Fruit fly (Drosophila melanogaster) whole organism, pupa: ENCODE data around the gene REG.

Experiments used
- CG10348 ChIP-seq: fragments of 200-800 bp; sonication (Bioruptor generic); IDR thresholded peaks from 2 replicates; pipeline ENCODE4 v1.3.6; 2022; ENCODE audit warnings: missing biosample characterization, missing genetic modification characterization
- CG12605 ChIP-seq: fragments of 200-800 bp; sonication (Bioruptor generic); IDR thresholded peaks from 2 replicates; pipeline ENCODE4 v1.3.6; 2022; ENCODE audit warnings: missing biosample characterization, missing genetic modification characterization
- CG13204 ChIP-seq: fragments of 200-800 bp; sonication (Bioruptor generic); optimal IDR thresholded peaks from 2 replicates; lab custom pipeline; 2018; ENCODE audit warnings: missing biosample characterization, mild to moderate bottlenecking, missing genetic modification characterization, moderate library complexity
- CG14655 ChIP-seq: fragments of 200-800 bp; sonication (Bioruptor generic); optimal IDR thresholded peaks from 3 replicates; lab custom pipeline; 2017; ENCODE audit warnings: mild to moderate bottlenecking, missing biosample characterization, missing genetic modification reagents, missing genetic modification characterization
- CG15710 ChIP-seq: fragments of 200-800 bp; sonication (Bioruptor generic); optimal IDR thresholded peaks from 2 replicates; lab custom pipeline; 2018; ENCODE audit warnings: missing biosample characterization, mild to moderate bottlenecking, missing genetic modification characterization, moderate library complexity
- CG17806 ChIP-seq: fragments of 200-800 bp; sonication (Bioruptor generic); optimal IDR thresholded peaks from 2 replicates; lab custom pipeline; 2018; ENCODE audit warnings: missing biosample characterization, mild to moderate bottlenecking, missing genetic modification characterization, moderate library complexity
- CG32121 ChIP-seq: fragments of 200-800 bp; sonication (Bioruptor generic); IDR thresholded peaks from 2 replicates; pipeline ENCODE4 v1.3.6; 2022; ENCODE audit warnings: missing biosample characterization, missing genetic modification characterization
- CG34367 ChIP-seq: fragments of 200-800 bp; sonication (Bioruptor generic); optimal IDR thresholded peaks from 2 replicates; lab custom pipeline; 2018; ENCODE audit warnings: missing biosample characterization, mild to moderate bottlenecking, missing genetic modification characterization
- CG4496 ChIP-seq: fragments of 200-800 bp; sonication (Bioruptor generic); IDR thresholded peaks from 3 replicates; pipeline ENCODE4 v1.3.6; 2022; ENCODE audit warnings: missing biosample characterization, missing genetic modification characterization
- CG8159 ChIP-seq: fragments of 200-800 bp; sonication (Bioruptor generic); optimal IDR thresholded peaks from 3 replicates; lab custom pipeline; 2018; ENCODE audit warnings: missing biosample characterization, mild to moderate bottlenecking, missing genetic modification characterization, moderate library complexity
- CG8301 ChIP-seq: fragments of 200-800 bp; sonication (Bioruptor generic); optimal IDR thresholded peaks from 2 replicates; lab custom pipeline; 2018; ENCODE audit warnings: missing biosample characterization, mild to moderate bottlenecking, missing genetic modification characterization
- CG9948 ChIP-seq: fragments of 200-800 bp; sonication (Bioruptor generic); optimal IDR thresholded peaks from 2 replicates; lab custom pipeline; 2018; ENCODE audit warnings: missing biosample characterization, mild to moderate bottlenecking, missing genetic modification characterization, moderate library complexity
- D1 ChIP-seq: fragments of 200-800 bp; sonication (Bioruptor generic); optimal IDR thresholded peaks from 2 replicates; lab custom pipeline; 2018; ENCODE audit warnings: missing biosample characterization, mild to moderate bottlenecking, missing genetic modification characterization, moderate library complexity
- EcR ChIP-seq: fragments of 200-800 bp; sonication (Bioruptor generic); optimal IDR thresholded peaks from 3 replicates; lab custom pipeline; 2019; ENCODE audit warnings: missing biosample characterization, missing genetic modification characterization, mild to moderate bottlenecking, moderate library complexity, missing genetic modification reagents
- Ets98B ChIP-seq: fragments of 200-800 bp; sonication (Bioruptor generic); IDR thresholded peaks from 2 replicates; pipeline ENCODE4 v1.3.6; 2022; ENCODE audit warnings: missing biosample characterization, missing genetic modification characterization
- Pif1A ChIP-seq: fragments of 200-800 bp; sonication (Bioruptor generic); optimal IDR thresholded peaks from 3 replicates; lab custom pipeline; 2016; ENCODE audit warnings: missing biosample characterization, missing genetic modification characterization
- Pif1B ChIP-seq: fragments of 200-800 bp; sonication (Bioruptor generic); optimal IDR thresholded peaks from 3 replicates; lab custom pipeline; 2016; ENCODE audit warnings: missing biosample characterization, missing genetic modification characterization
- Snoo ChIP-seq: fragments of 200-800 bp; sonication (Bioruptor generic); optimal IDR thresholded peaks from 3 replicates; lab custom pipeline; 2017; ENCODE audit warnings: missing biosample characterization, mild to moderate bottlenecking, missing genetic modification characterization, inconsistent platforms
- fd96Ca ChIP-seq: fragments of 200-800 bp; sonication (Bioruptor generic); IDR thresholded peaks from 3 replicates; pipeline ENCODE4 v1.3.6; 2022; ENCODE audit warnings: missing biosample characterization, missing genetic modification characterization
- gl ChIP-seq: fragments of 200-800 bp; sonication (Bioruptor generic); optimal IDR thresholded peaks from 2 replicates; lab custom pipeline; 2018; ENCODE audit warnings: missing biosample characterization, mild to moderate bottlenecking, missing genetic modification characterization
- rn ChIP-seq: fragments of 200-800 bp; sonication (Bioruptor generic); IDR thresholded peaks from 2 replicates; pipeline ENCODE4 v1.3.6; 2022; ENCODE audit warnings: missing biosample characterization, missing genetic modification characterization

The REG gene

dm6 chrX:13245767-13246166, 33.6 kb downstream of the REG start:
- TF ChIP-seq Pif1A (GFP tag; lab: Kevin White, UChicago), result peak; percentile 69
- TF ChIP-seq Ets98B, result peak; percentile 62
- TF ChIP-seq CG9948, result peak; percentile 66
- TF ChIP-seq CG12605 (GFP tag; lab: Robert Waterston, UW), result peak; percentile 70
- TF ChIP-seq D1 (tag; lab: Kevin White, UChicago), result no peak
- TF ChIP-seq Pif1B (GFP tag; lab: Kevin White, UChicago), result peak; percentile 83
- peak; percentile 66 for TF ChIP-seq CG17806 (tag; lab: Kevin White, UChicago)
- TF ChIP-seq EcR, result no peak
- TF ChIP-seq CG4496 (GFP tag; lab: Robert Waterston, UW), result peak; percentile 71; the same call in 2 of the 3 replicates
- peak; percentile 71 for TF ChIP-seq fd96Ca (GFP tag; lab: Robert Waterston, UW)
- TF ChIP-seq CG8301 (tag; lab: Kevin White, UChicago), result peak; percentile 38
- 0 out of 2 replicates have a peak, but pooled peaks have one; percentile 14 for TF ChIP-seq CG32121 (GFP tag; lab: Robert Waterston, UW)
- TF ChIP-seq CG8159, result peak; percentile 73
- no peak for TF ChIP-seq CG13204 (GFP tag; lab: Kevin White, UChicago)
- peak; percentile 52 for TF ChIP-seq Snoo (tag; lab: Kevin White, UChicago)
- TF ChIP-seq CG14655 (GFP tag; lab: Kevin White, UChicago), result peak; percentile 77
- TF ChIP-seq gl, result no peak
- TF ChIP-seq CG10348 (GFP tag; lab: Robert Waterston, UW), result no peak
- TF ChIP-seq CG34367, result peak; percentile 56
- TF ChIP-seq CG15710 (tag; lab: Kevin White, UChicago), result peak; percentile 66
- 0 out of 2 replicates have a peak, but pooled peaks have one; percentile 26 for TF ChIP-seq rn (GFP tag; lab: Robert Waterston, UW)

- no peak for TF ChIP-seq CG4496 (GFP tag; lab: Robert Waterston, UW)
- no peak for TF ChIP-seq Pif1A (GFP tag; lab: Kevin White, UChicago)
- no peak for TF ChIP-seq CG15710 (tag; lab: Kevin White, UChicago)
- TF ChIP-seq Ets98B, result no peak
- TF ChIP-seq CG32121 (GFP tag; lab: Robert Waterston, UW), result no peak
- TF ChIP-seq gl, result no peak
- no peak for TF ChIP-seq Snoo (tag; lab: Kevin White, UChicago)
- no peak for TF ChIP-seq Pif1B (GFP tag; lab: Kevin White, UChicago)
- no peak for TF ChIP-seq CG8301 (tag; lab: Kevin White, UChicago)
- no peak for TF ChIP-seq CG12605 (GFP tag; lab: Robert Waterston, UW)
- no peak for TF ChIP-seq rn (GFP tag; lab: Robert Waterston, UW)
- no peak for TF ChIP-seq CG34367
- no peak for TF ChIP-seq CG17806 (tag; lab: Kevin White, UChicago)
- no peak for TF ChIP-seq CG14655 (GFP tag; lab: Kevin White, UChicago)
- no peak for TF ChIP-seq CG8159
- TF ChIP-seq CG13204 (GFP tag; lab: Kevin White, UChicago), result no peak
- no peak for TF ChIP-seq fd96Ca (GFP tag; lab: Robert Waterston, UW)
- no peak for TF ChIP-seq D1 (tag; lab: Kevin White, UChicago)
These were observed 35.7 kb downstream of the REG start for dm6 chrX:13247789-13248188.

- TF ChIP-seq fd96Ca (GFP tag; lab: Robert Waterston, UW) (no peak), CG4496 (GFP tag; lab: Robert Waterston, UW) (no peak), CG14655 (GFP tag; lab: Kevin White, UChicago) (no peak), CG8159 (no peak), CG13204 (GFP tag; lab: Kevin White, UChicago) (no peak), rn (GFP tag; lab: Robert Waterston, UW) (no peak), Pif1A (GFP tag; lab: Kevin White, UChicago) (no peak), CG8301 (tag; lab: Kevin White, UChicago) (no peak), CG12605 (GFP tag; lab: Robert Waterston, UW) (no peak), EcR (no peak), Ets98B (no peak), CG9948 (no peak), CG15710 (tag; lab: Kevin White, UChicago) (no peak), CG34367 (no peak), CG32121 (GFP tag; lab: Robert Waterston, UW) (no peak), CG17806 (tag; lab: Kevin White, UChicago) (no peak), Pif1B (GFP tag; lab: Kevin White, UChicago) (no peak), CG10348 (GFP tag; lab: Robert Waterston, UW) (no peak), gl (no peak), D1 (tag; lab: Kevin White, UChicago) (no peak)
- TF ChIP-seq, all 21 proteins: peak for 0
These were observed 36.4 kb downstream of the REG start for dm6 chrX:13248515-13248914.

dm6 chrX:13249732-13250395, 37.7 kb downstream of the REG start:
- TF ChIP-seq CG17806 (tag; lab: Kevin White, UChicago), result no peak
- no peak for TF ChIP-seq D1 (tag; lab: Kevin White, UChicago)
- TF ChIP-seq Ets98B, result peak; percentile 45; the same call in 1 of the 2 replicates
- no peak for TF ChIP-seq CG4496 (GFP tag; lab: Robert Waterston, UW)
- no peak for TF ChIP-seq CG14655 (GFP tag; lab: Kevin White, UChicago)
- 0 out of 2 replicates have a peak, but pooled peaks have one; percentile 44 for TF ChIP-seq CG32121 (GFP tag; lab: Robert Waterston, UW)

- TF ChIP-seq CG32121 (GFP tag; lab: Robert Waterston, UW) (peak; percentile 93), rn (GFP tag; lab: Robert Waterston, UW) (peak; percentile 78), Pif1B (GFP tag; lab: Kevin White, UChicago) (peak; percentile 92), Pif1A (GFP tag; lab: Kevin White, UChicago) (peak; percentile 93), CG12605 (GFP tag; lab: Robert Waterston, UW) (peak; percentile 92), gl (peak; percentile 93), CG15710 (tag; lab: Kevin White, UChicago) (peak; percentile 94), fd96Ca (GFP tag; lab: Robert Waterston, UW) (peak; percentile 96), CG8159 (peak; percentile 92), CG9948 (peak; percentile 93), CG8301 (tag; lab: Kevin White, UChicago) (peak; percentile 95), CG13204 (GFP tag; lab: Kevin White, UChicago) (peak; percentile 88), D1 (tag; lab: Kevin White, UChicago) (peak; percentile 81), CG17806 (tag; lab: Kevin White, UChicago) (peak; percentile 94), CG10348 (GFP tag; lab: Robert Waterston, UW) (peak; percentile 57), CG34367 (peak; percentile 95), CG4496 (GFP tag; lab: Robert Waterston, UW) (peak; percentile 97), EcR (peak; percentile 70), Ets98B (peak; percentile 95), CG14655 (GFP tag; lab: Kevin White, UChicago) (peak; percentile 95), Snoo (tag; lab: Kevin White, UChicago) (peak; percentile 90)
These were observed 39.2 kb downstream of the REG start for dm6 chrX:13251310-13251709.
